Fruit fly (Drosophila melanogaster) whole organism, embryonic: Measurements from ENCODE around the gene Atg13.

Experiments used
- Atf6 ChIP-seq: fragments of 200-800 bp; sonication (Bioruptor generic); IDR thresholded peaks from 2 replicates; pipeline ENCODE4 v1.3.6; 2022; ENCODE audit warnings: missing biosample characterization, missing genetic modification characterization
- CG11093 ChIP-seq: fragments of 200-800 bp; sonication (Bioruptor generic); IDR thresholded peaks from 3 replicates; pipeline ENCODE4 v1.3.6; 2022; ENCODE audit warnings: missing biosample characterization, missing genetic modification characterization
- CG12104 ChIP-seq: fragments of 200-800 bp; sonication (Bioruptor generic); optimal IDR thresholded peaks from 3 replicates; lab custom pipeline; 2016; ENCODE audit warnings: missing biosample characterization, missing genetic modification characterization
- CG12236 ChIP-seq: fragments of 200-800 bp; sonication (Bioruptor generic); optimal IDR thresholded peaks from 2 replicates; lab custom pipeline; 2016; ENCODE audit warnings: missing biosample characterization, missing genetic modification characterization
- CG12769 ChIP-seq: fragments of 200-800 bp; sonication (Bioruptor generic); optimal IDR thresholded peaks from 2 replicates; lab custom pipeline; 2019; ENCODE audit warnings: missing biosample characterization, mild to moderate bottlenecking, missing genetic modification characterization, moderate library complexity
- CG13894 ChIP-seq: fragments of 200-800 bp; sonication (Bioruptor generic); optimal IDR thresholded peaks from 3 replicates; lab custom pipeline; 2018; ENCODE audit warnings: missing biosample characterization, mild to moderate bottlenecking, missing genetic modification characterization, moderate library complexity
- CG14014 ChIP-seq: fragments of 200-800 bp; sonication (Bioruptor generic); IDR thresholded peaks from 2 replicates; pipeline ENCODE4 v1.3.6; 2022; ENCODE audit warnings: missing biosample characterization, missing genetic modification characterization
- CG17186 ChIP-seq: fragments of 200-800 bp; sonication (Bioruptor generic); optimal IDR thresholded peaks from 3 replicates; lab custom pipeline; 2017; ENCODE audit warnings: missing biosample characterization, missing genetic modification reagents, missing genetic modification characterization
- CG17802 ChIP-seq: fragments of 200-800 bp; sonication (Bioruptor generic); optimal IDR thresholded peaks from 2 replicates; lab custom pipeline; 2018; ENCODE audit warnings: missing biosample characterization, mild to moderate bottlenecking, missing genetic modification characterization, moderate library complexity
- CG1792 ChIP-seq: fragments of 200-800 bp; sonication (Bioruptor generic); optimal IDR thresholded peaks from 2 replicates; lab custom pipeline; 2016; ENCODE audit warnings: missing biosample characterization, missing genetic modification characterization
- CG18011 ChIP-seq: fragments of 200-800 bp; sonication (Bioruptor generic); optimal IDR thresholded peaks from 2 replicates; lab custom pipeline; 2017; ENCODE audit warnings: missing biosample characterization, missing genetic modification characterization, mild to moderate bottlenecking, moderate library complexity, missing genotype
- CG18764 ChIP-seq: fragments of 200-800 bp; sonication (Bioruptor generic); optimal IDR thresholded peaks from 3 replicates; lab custom pipeline; 2016; ENCODE audit warnings: missing biosample characterization, missing genetic modification characterization
- CG2120 ChIP-seq: fragments of 200-800 bp; sonication (Bioruptor generic); optimal IDR thresholded peaks from 3 replicates; lab custom pipeline; 2016; ENCODE audit warnings: missing biosample characterization, missing genetic modification characterization
- CG2875 ChIP-seq: fragments of 200-800 bp; sonication (Bioruptor generic); optimal IDR thresholded peaks from 2 replicates; lab custom pipeline; 2017; ENCODE audit warnings: missing biosample characterization, mild to moderate bottlenecking, missing genetic modification characterization, missing genetic modification reagents
- CG31441 ChIP-seq: fragments of 200-800 bp; sonication (Bioruptor generic); IDR thresholded peaks from 2 replicates; pipeline ENCODE4 v1.3.6; 2022; ENCODE audit warnings: missing biosample characterization, missing genetic modification characterization
- CG3163 ChIP-seq: fragments of 200-800 bp; sonication (Bioruptor generic); optimal IDR thresholded peaks from 3 replicates; lab custom pipeline; 2016; ENCODE audit warnings: missing biosample characterization, missing genetic modification characterization
- CG32767 ChIP-seq: fragments of 200-800 bp; sonication (Bioruptor generic); IDR thresholded peaks from 2 replicates; pipeline ENCODE4 v1.3.6; 2022; ENCODE audit warnings: missing biosample characterization, missing genetic modification characterization
- CG33213 ChIP-seq: fragments of 200-800 bp; sonication (Bioruptor generic); optimal IDR thresholded peaks from 3 replicates; lab custom pipeline; 2016; ENCODE audit warnings: missing biosample characterization, missing genetic modification characterization
- CG33557 ChIP-seq: fragments of 200-800 bp; sonication (Bioruptor generic); optimal IDR thresholded peaks from 2 replicates; lab custom pipeline; 2019; ENCODE audit warnings: missing biosample characterization, mild to moderate bottlenecking, missing genetic modification characterization, moderate library complexity
- CG3726 ChIP-seq: fragments of 200-800 bp; sonication (Bioruptor generic); IDR thresholded peaks from 3 replicates; pipeline ENCODE4, ENCODE4 v1.3.6; 2022; ENCODE audit warnings: missing biosample characterization, missing genetic modification characterization
- CG3847 ChIP-seq: fragments of 200-800 bp; sonication (Bioruptor generic); IDR thresholded peaks from 2 replicates; pipeline ENCODE4 v1.3.6; 2022; ENCODE audit warnings: missing biosample characterization, missing genetic modification characterization
- CG4617 ChIP-seq: fragments of 200-800 bp; sonication (Bioruptor generic); optimal IDR thresholded peaks from 3 replicates; lab custom pipeline; 2016; ENCODE audit warnings: missing biosample characterization, missing genetic modification characterization, borderline replicate concordance
- CG7271 ChIP-seq: fragments of 200-800 bp; sonication (Bioruptor generic); optimal IDR thresholded peaks from 2 replicates; lab custom pipeline; 2018; ENCODE audit warnings: missing biosample characterization, mild to moderate bottlenecking, missing genetic modification characterization, moderate library complexity
- CG7987 ChIP-seq: fragments of 200-800 bp; sonication (Bioruptor generic); optimal IDR thresholded peaks from 2 replicates; lab custom pipeline; 2018; ENCODE audit warnings: missing biosample characterization, mild to moderate bottlenecking, missing genetic modification characterization, moderate library complexity
- CG8089 ChIP-seq: fragments of 200-800 bp; sonication (Bioruptor generic); optimal IDR thresholded peaks from 3 replicates; lab custom pipeline; 2016; ENCODE audit warnings: missing biosample characterization, missing genetic modification characterization
- CG8290 ChIP-seq, 3 experiments: fragments of 200-800 bp; sonication (Bioruptor generic); optimal IDR thresholded peaks; 2 replicates each; lab custom pipeline; 2016 to 2019; ENCODE audit warnings: missing biosample characterization in 3 of 3, missing genetic modification characterization in 3 of 3, mild to moderate bottlenecking in 2 of 3, moderate library complexity in 1 of 3
- CG9797 ChIP-seq: fragments of 200-800 bp; sonication (Bioruptor generic); optimal IDR thresholded peaks from 3 replicates; lab custom pipeline; 2018; ENCODE audit warnings: missing biosample characterization, mild to moderate bottlenecking, missing genetic modification characterization
- CG9932 ChIP-seq: fragments of 200-800 bp; sonication (Bioruptor generic); IDR thresholded peaks from 2 replicates; pipeline ENCODE4 v1.3.6; 2022; ENCODE audit warnings: missing biosample characterization, missing genetic modification characterization
- Doc3 ChIP-seq: fragments of 200-800 bp; sonication (Bioruptor generic); IDR thresholded peaks from 3 replicates; pipeline ENCODE4 v1.3.6; 2022; ENCODE audit warnings: missing biosample characterization, missing genetic modification characterization; ENCODE audit not compliant: partially characterized antibody
- Elba2 ChIP-seq: fragments of 200-800 bp; sonication (Bioruptor generic); optimal IDR thresholded peaks from 3 replicates; lab custom pipeline; 2016; ENCODE audit warnings: missing biosample characterization, missing genetic modification characterization
- Hmr ChIP-seq: fragments of 200-800 bp; sonication (Bioruptor generic); optimal IDR thresholded peaks from 3 replicates; lab custom pipeline; 2017; ENCODE audit warnings: mild to moderate bottlenecking, missing biosample characterization, missing genetic modification reagents, missing genetic modification characterization
- MTF-1 ChIP-seq: fragments of 200-800 bp; sonication (Bioruptor generic); optimal IDR thresholded peaks from 2 replicates; lab custom pipeline; 2018; ENCODE audit warnings: missing biosample characterization, mild to moderate bottlenecking, missing genetic modification characterization, borderline replicate concordance
- Meics ChIP-seq: fragments of 200-800 bp; sonication (Bioruptor generic); optimal IDR thresholded peaks from 2 replicates; lab custom pipeline; 2017; ENCODE audit warnings: missing biosample characterization, mild to moderate bottlenecking, missing genetic modification characterization
- Pdp1 ChIP-seq, 2 experiments: fragments of 200-800 bp; sonication (Bioruptor generic); optimal IDR thresholded peaks; 3 replicates each; lab custom pipeline; 2016; ENCODE audit warnings: missing biosample characterization in 2 of 2, missing genetic modification characterization in 2 of 2, mild to moderate bottlenecking in 1 of 2, moderate library complexity in 1 of 2
- Rx ChIP-seq: fragments of 200-800 bp; sonication (Bioruptor generic); IDR thresholded peaks from 2 replicates; pipeline ENCODE4 v1.3.6; 2022; ENCODE audit warnings: missing biosample characterization, missing genetic modification characterization
- bigmax ChIP-seq: fragments of 200-800 bp; sonication (Bioruptor generic); optimal IDR thresholded peaks from 2 replicates; lab custom pipeline; 2018; ENCODE audit warnings: missing biosample characterization, mild to moderate bottlenecking, missing genetic modification characterization
- btn ChIP-seq: fragments of 200-800 bp; sonication (Bioruptor generic); optimal IDR thresholded peaks from 2 replicates; lab custom pipeline; 2016; ENCODE audit warnings: missing biosample characterization, missing genetic modification characterization
- croc ChIP-seq: fragments of 200-800 bp; sonication (Bioruptor generic); conservative IDR thresholded peaks from 3 replicates; pipeline ENCODE4 v1.3.6; 2022; ENCODE audit warnings: missing biosample characterization, missing genetic modification characterization
- esg ChIP-seq: fragments of 200-800 bp; sonication (Bioruptor generic); conservative IDR thresholded peaks from 2 replicates; pipeline ENCODE4 v1.3.6; 2022; ENCODE audit warnings: missing biosample characterization, missing genetic modification characterization
- eve ChIP-seq, 2 experiments: fragments of >200 bp; optimal IDR thresholded peaks; 2 replicates each; lab custom pipeline; 2017; ENCODE audit warnings: missing biosample characterization in 2 of 2, missing genetic modification characterization in 2 of 2
- fd64A ChIP-seq: fragments of 200-800 bp; sonication (Bioruptor generic); optimal IDR thresholded peaks from 3 replicates; lab custom pipeline; 2018; ENCODE audit warnings: missing biosample characterization, mild to moderate bottlenecking, missing genetic modification characterization
- fd96Cb ChIP-seq: fragments of 200-800 bp; sonication (Bioruptor generic); optimal IDR thresholded peaks from 2 replicates; lab custom pipeline; 2018; ENCODE audit warnings: missing biosample characterization, mild to moderate bottlenecking, missing genetic modification characterization, moderate library complexity
- ftz-f1 ChIP-seq: fragments of 200-800 bp; sonication (Bioruptor generic); optimal IDR thresholded peaks from 2 replicates; lab custom pipeline; 2016; ENCODE audit warnings: missing biosample characterization, missing genetic modification characterization
- gsb ChIP-seq: fragments of 200-800 bp; sonication (Bioruptor generic); IDR thresholded peaks from 2 replicates; pipeline ENCODE4 v1.3.6; 2022; ENCODE audit warnings: missing biosample characterization, missing genetic modification characterization
- h ChIP-seq: fragments of >200 bp; optimal IDR thresholded peaks from 2 replicates; lab custom pipeline; 2017
- ind ChIP-seq: fragments of 200-800 bp; sonication (Bioruptor generic); optimal IDR thresholded peaks from 3 replicates; lab custom pipeline; 2016; ENCODE audit warnings: missing biosample characterization, missing genetic modification characterization
- luna ChIP-seq: fragments of 200-800 bp; sonication (Bioruptor generic); optimal IDR thresholded peaks from 2 replicates; lab custom pipeline; 2016; ENCODE audit warnings: missing biosample characterization, missing genetic modification characterization
- psq ChIP-seq: fragments of 200-800 bp; sonication (Bioruptor generic); optimal IDR thresholded peaks from 2 replicates; lab custom pipeline; 2017; ENCODE audit warnings: missing biosample characterization, missing genetic modification characterization
- tio ChIP-seq: fragments of 200-800 bp; sonication (Bioruptor generic); optimal IDR thresholded peaks from 2 replicates; lab custom pipeline; 2017; ENCODE audit warnings: missing biosample characterization, missing genetic modification characterization, inconsistent platforms

Gene Atg13

dm6 chr3R:8333768-8334470 lies 15.7 kb upstream of the Atg13 start, which contains the start of gene Poxm (continued):
- TF ChIP-seq CG33213 (peak; percentile 21), CG2875 (peak; percentile 85), bigmax (GFP tag; lab: Kevin White, UChicago) (no peak), CG13894 (tag; lab: Kevin White, UChicago) (no peak), psq (GFP tag; lab: Kevin White, UChicago) (peak; percentile 71), luna (GFP tag; lab: Kevin White, UChicago) (no peak), fd64A (GFP tag; lab: Kevin White, UChicago) (no peak), ind (peak; percentile 86), gsb (GFP tag; lab: Robert Waterston, UW) (peak; percentile 68; the same call in 1 of the 2 replicates), CG3726 (GFP tag; lab: Robert Waterston, UW) (peak; percentile 75; the same call in 2 of the 3 replicates), tio (peak; percentile 88), croc (GFP tag; lab: Robert Waterston, UW) (peak; percentile 94), Meics (GFP tag; lab: Kevin White, UChicago) (peak; percentile 87), CG12236 (GFP tag; lab: Kevin White, UChicago) (no peak), CG3847 (peak; percentile 84), fd96Cb (peak; percentile 95), CG8089 (GFP tag; lab: Kevin White, UChicago) (peak; percentile 32), CG8290 (GFP tag; optimal IDR thresholded peaks at IDR 0.05; lab: Kevin White, UChicago) (peak; percentile 78), CG8290 (tag; optimal IDR thresholded peaks at IDR 0.05; lab: Kevin White, UChicago) (peak in 1 of 2 experiments; percentile 83), CG31441 (GFP tag; lab: Robert Waterston, UW) (peak; percentile 95), h (lab: Kevin White, UChicago) (no peak), btn (GFP tag; lab: Kevin White, UChicago) (peak; percentile 39), CG9932 (GFP tag; lab: Robert Waterston, UW) (peak; percentile 71), CG12769 (tag; lab: Kevin White, UChicago) (peak; percentile 4), Atf6 (GFP tag; lab: Robert Waterston, UW) (peak; percentile 79), Pdp1 (GFP tag; optimal IDR thresholded peaks at IDR 0.05; lab: Kevin White, UChicago) (peak; percentile 76 to 77), MTF-1 (no peak), CG32767 (GFP tag; lab: Robert Waterston, UW) (peak; percentile 82; the same call in 1 of the 2 replicates), eve (GFP tag; optimal IDR thresholded peaks at IDR 0.05; lab: Kevin White, UChicago) (no peak), CG17186 (GFP tag; lab: Kevin White, UChicago) (peak; percentile 49), CG12104 (GFP tag; lab: Kevin White, UChicago) (peak; percentile 87), CG3163 (GFP tag; lab: Kevin White, UChicago) (no peak), Doc3 (GFP tag; lab: Robert Waterston, UW) (no peak), Hmr (peak; percentile 82), CG9797 (GFP tag; lab: Kevin White, UChicago) (peak; percentile 23), CG2120 (GFP tag; lab: Kevin White, UChicago) (peak; percentile 71), Elba2 (GFP tag; lab: Kevin White, UChicago) (no peak), CG1792 (peak; percentile 18), Rx (GFP tag; lab: Robert Waterston, UW) (peak; percentile 71), CG18011 (GFP tag; lab: Kevin White, UChicago) (no peak), CG17802 (peak; percentile 64), CG4617 (GFP tag; lab: Kevin White, UChicago) (peak; percentile 63), CG14014 (GFP tag; lab: Robert Waterston, UW) (peak; percentile 82; the same call in 1 of the 2 replicates), CG11093 (GFP tag; lab: Robert Waterston, UW) (peak; percentile 92), CG18764 (GFP tag; lab: Kevin White, UChicago) (peak; percentile 73), ftz-f1 (GFP tag; lab: Kevin White, UChicago) (no peak), esg (peak; percentile 88), CG7987 (GFP tag; lab: Kevin White, UChicago) (peak; percentile 55), CG7271 (tag; lab: Kevin White, UChicago) (no peak), CG33557 (peak; percentile 88)
